Worm (Caenorhabditis elegans) whole organism, late embryonic: Measurements from ENCODE around the gene fbxa-18.

Source experiments
- ceh-19 ChIP-seq: fragments of 200-800 bp; sonication (Bioruptor generic); optimal IDR thresholded peaks from 2 replicates; lab custom pipeline; 2018; ENCODE audit warnings: mild to moderate bottlenecking, missing genetic modification characterization, missing compliant biosample characterization
- fkh-10 ChIP-seq: fragments of 150-350 bp; optimal IDR thresholded peaks from 2 replicates; lab custom pipeline; 2014; ENCODE audit warnings: missing biosample characterization, missing genetic modification reagents, missing genetic modification characterization
- nfya-1 ChIP-seq: sonication (generic microtip); optimal IDR thresholded peaks from 2 replicates; lab custom pipeline; 2017; ENCODE audit warnings: missing genetic modification characterization, mild to moderate bottlenecking, missing compliant biosample characterization, antibody characterized with exemption, moderate library complexity
- pax-1 ChIP-seq: fragments of 150-350 bp; optimal IDR thresholded peaks from 2 replicates; lab custom pipeline; 2014; ENCODE audit warnings: missing biosample characterization, missing genetic modification characterization
- pha-4 ChIP-seq: fragments of 150-350 bp; optimal IDR thresholded peaks from 2 replicates; lab custom pipeline; 2018; ENCODE audit warnings: missing biosample characterization, missing genetic modification reagents, missing genetic modification characterization

- TF ChIP-seq pax-1 (no peak), nfya-1 (tag; lab: Kevin White, UChicago) (no peak), pha-4 (tag; lab: Kevin White, UChicago) (no peak), fkh-10 (no peak), ceh-19 (no peak)
Measured at ce11 chrV:16169026-16169425, 26.6 kb downstream of the fbxa-18 start, which contains the start of gene str-111.
